Fruit fly (Drosophila melanogaster): ENCODE data around the gene Tmtc1.

Tmtc1 gene

DNA sequence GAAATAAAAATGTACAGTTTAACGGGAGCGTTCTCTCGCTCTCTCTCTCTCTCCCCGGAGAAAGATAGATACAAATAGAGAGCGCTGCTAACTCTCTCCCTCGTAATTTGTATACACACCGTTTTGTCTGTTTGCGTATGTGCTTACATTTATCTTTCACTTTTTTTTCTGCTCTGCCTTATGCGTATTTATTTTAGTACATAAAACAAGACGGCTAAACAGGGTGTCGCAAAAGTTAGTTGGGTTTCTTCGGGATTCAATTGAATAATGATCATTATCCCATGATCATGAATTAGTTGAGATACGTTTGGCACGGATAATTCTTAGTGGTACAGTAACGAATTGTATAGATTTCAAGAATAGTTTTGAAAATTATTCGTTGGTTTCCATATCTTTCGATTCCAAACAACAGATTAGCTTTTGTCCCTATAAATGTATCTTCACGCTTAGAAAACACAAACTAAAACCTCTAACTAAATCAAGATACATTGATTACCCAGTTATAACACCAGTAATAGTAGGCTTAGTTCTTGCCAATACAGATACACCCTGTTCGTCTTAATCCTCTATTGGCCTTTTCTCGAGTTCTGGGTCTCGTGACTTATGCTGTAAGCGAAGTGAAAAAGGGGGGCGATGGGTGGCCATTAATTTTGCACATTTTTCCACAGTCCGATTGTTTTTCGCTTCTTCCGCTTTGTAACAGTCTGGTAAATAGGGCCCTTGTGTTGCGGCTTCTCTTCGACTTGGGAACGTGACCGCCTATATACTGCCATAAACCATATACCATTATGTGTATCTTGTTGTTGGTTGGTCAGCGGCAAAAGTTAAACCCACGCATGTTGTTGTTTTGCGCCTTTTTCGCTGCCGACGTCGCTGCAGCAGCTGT is 77.1 kb downstream of the Tmtc1 start (continued):
- no peak for TF ChIP-seq CG7963 (GFP tag; IDR thresholded peaks at IDR 0.05; ENCODE audit: partially characterized antibody)
- peak; percentile 58 for TF ChIP-seq CG1647 (GFP tag; optimal IDR thresholded peaks at IDR 0.05)
- peak; percentile 81 for TF ChIP-seq Sox102F (GFP tag; optimal IDR thresholded peaks at IDR 0.05)
- TF ChIP-seq croc (GFP tag; conservative IDR thresholded peaks at IDR 0.05), result no peak; the same call in 2 of the 3 replicates
- peak; percentile 82 for TF ChIP-seq HLHmδ (GFP tag; optimal IDR thresholded peaks at IDR 0.05)
- no peak for TF ChIP-seq ssp (GFP tag; IDR thresholded peaks at IDR 0.05)
- TF ChIP-seq ewg (GFP tag; optimal IDR thresholded peaks at IDR 0.05), result peak; percentile 46
- peak; percentile 20 for TF ChIP-seq Bdp1 (GFP tag; optimal IDR thresholded peaks at IDR 0.05)
- TF ChIP-seq CTCF (GFP tag; optimal IDR thresholded peaks at IDR 0.05), result peak; percentile 41
- peak; percentile 79 for TF ChIP-seq CG9817 (tag; optimal IDR thresholded peaks at IDR 0.05)
- peak; percentile 57 for TF ChIP-seq CG10274 (GFP tag; optimal IDR thresholded peaks at IDR 0.05)
- TF ChIP-seq Dfd (GFP tag; optimal IDR thresholded peaks at IDR 0.05), result peak in 1 of 2 experiments; percentile 14
- TF ChIP-seq ind (GFP tag; optimal IDR thresholded peaks at IDR 0.05), result peak; percentile 81
- no peak for TF ChIP-seq toy (GFP tag; IDR thresholded peaks at IDR 0.05)
- TF ChIP-seq Sry-β (GFP tag; optimal IDR thresholded peaks at IDR 0.05), result peak; percentile 56
- TF ChIP-seq kah (GFP tag; optimal IDR thresholded peaks at IDR 0.05), result peak; percentile 37
- TF ChIP-seq CG2875 (GFP tag; optimal IDR thresholded peaks at IDR 0.05), result peak; percentile 76
- peak; percentile 86 for TF ChIP-seq grau (tag; optimal IDR thresholded peaks at IDR 0.05)
- peak; percentile 60 for TF ChIP-seq kay (GFP tag; optimal IDR thresholded peaks at IDR 0.05)
- TF ChIP-seq tgo (GFP tag; IDR thresholded peaks at IDR 0.05), result no peak
- peak; percentile 88 for TF ChIP-seq CG8924 (tag; optimal IDR thresholded peaks at IDR 0.05)
- TF ChIP-seq ham (GFP tag; IDR thresholded peaks at IDR 0.05), result no peak
- TF ChIP-seq vnd (GFP tag; IDR thresholded peaks at IDR 0.05; ENCODE audit: partially characterized antibody), result no peak
- peak; percentile 49 for TF ChIP-seq CG8944 (GFP tag; optimal IDR thresholded peaks at IDR 0.05)
- TF ChIP-seq CG31224 (GFP tag; IDR thresholded peaks at IDR 0.05), result no peak
- peak; percentile 83 for TF ChIP-seq CG18619 (GFP tag; optimal IDR thresholded peaks at IDR 0.05)
- peak; percentile 61; the same call in 1 of the 2 replicates for TF ChIP-seq onecut (GFP tag; IDR thresholded peaks at IDR 0.05)
- peak; percentile 34 for TF ChIP-seq exex (tag; optimal IDR thresholded peaks at IDR 0.05)
- no peak for TF ChIP-seq Adf1 (GFP tag; IDR thresholded peaks at IDR 0.05)
- TF ChIP-seq rib (GFP tag; IDR thresholded peaks at IDR 0.05), result no peak
- no peak for TF ChIP-seq CG11696 (GFP tag; IDR thresholded peaks at IDR 0.05)
- no peak for TF ChIP-seq zen2 (GFP tag; IDR thresholded peaks at IDR 0.05; ENCODE audit: partially characterized antibody)
- TF ChIP-seq Aef1 (GFP tag; IDR thresholded peaks at IDR 0.05), result no peak
- TF ChIP-seq CG30020 (tag; optimal IDR thresholded peaks at IDR 0.05), result peak; percentile 58
- peak; percentile 15 for TF ChIP-seq repo (GFP tag; optimal IDR thresholded peaks at IDR 0.05)
- peak in 1 of 2 experiments; percentile 67 for TF ChIP-seq tll (GFP tag; optimal IDR thresholded peaks at IDR 0.05)
- TF ChIP-seq sc (optimal IDR thresholded peaks at IDR 0.05), result no peak
- peak; percentile 71 for TF ChIP-seq sc (GFP tag; optimal IDR thresholded peaks at IDR 0.05)
- peak; percentile 71 for TF ChIP-seq CG10267 (tag; optimal IDR thresholded peaks at IDR 0.05)
- TF ChIP-seq hb (GFP tag; IDR thresholded peaks at IDR 0.05; ENCODE audit: partially characterized antibody), result no peak
- TF ChIP-seq row (GFP tag; IDR thresholded peaks at IDR 0.05), result no peak
- no peak for TF ChIP-seq h (optimal IDR thresholded peaks at IDR 0.05)
- no peak for TF ChIP-seq cas (GFP tag; IDR thresholded peaks at IDR 0.05)
- no peak for TF ChIP-seq CG14441 (GFP tag; IDR thresholded peaks at IDR 0.05)
- TF ChIP-seq CG9609 (GFP tag; optimal IDR thresholded peaks at IDR 0.05), result peak; percentile 70
- no peak for TF ChIP-seq Stat92E (GFP tag; optimal IDR thresholded peaks at IDR 0.05)
- no peak for TF ChIP-seq CG11247 (GFP tag; IDR thresholded peaks at IDR 0.05)
- TF ChIP-seq ranshi (GFP tag; IDR thresholded peaks at IDR 0.05), result no peak
- peak; percentile 49 for TF ChIP-seq Usf (GFP tag; optimal IDR thresholded peaks at IDR 0.05)
- TF ChIP-seq CG14860 (GFP tag; IDR thresholded peaks at IDR 0.05; ENCODE audit: partially characterized antibody), result no peak
